Worm (Caenorhabditis elegans) whole organism, L1 larva: ENCODE measurements around the gene nhr-264.
"Not testable (repeated sequence)": the region's sequence is repeated elsewhere in the genome, so short reads cannot be mapped to it uniquely, and the experiment has no call there.

Experiments
- C04F5.9 ChIP-seq: sonication (generic microtip); optimal IDR thresholded peaks from 2 replicates; lab custom pipeline; 2016; ENCODE audit warnings: missing genetic modification characterization, missing compliant biosample characterization
- aly-2 ChIP-seq: fragments of 150-350 bp; optimal IDR thresholded peaks from 2 replicates; lab custom pipeline; 2014; ENCODE audit warnings: missing biosample characterization, missing genetic modification characterization
- ama-1 ChIP-seq: fragments of 150-350 bp; optimal IDR thresholded peaks from 2 replicates; lab custom pipeline; 2014
- blmp-1 ChIP-seq: fragments of 150-350 bp; optimal IDR thresholded peaks from 2 replicates; lab custom pipeline; 2014; ENCODE audit warnings: missing biosample characterization, missing genetic modification characterization
- ceh-63 ChIP-seq: fragments of 200-800 bp; sonication (Bioruptor generic); optimal IDR thresholded peaks from 2 replicates; lab custom pipeline; 2018; ENCODE audit warnings: mild to moderate bottlenecking, missing genetic modification characterization, missing compliant biosample characterization
- ceh-90 ChIP-seq: sonication (generic microtip); optimal IDR thresholded peaks from 2 replicates; lab custom pipeline; 2016; ENCODE audit warnings: missing genetic modification characterization, missing compliant biosample characterization
- dsc-1 ChIP-seq: sonication (generic microtip); optimal IDR thresholded peaks from 2 replicates; lab custom pipeline; 2016; ENCODE audit warnings: mild to moderate bottlenecking, missing genetic modification characterization, missing compliant biosample characterization
- efl-1 ChIP-seq, 4 experiments: fragments of 150-350 bp; optimal IDR thresholded peaks in 3 of 4; peaks in 1 of 4; 1 replicate in 1 of 4; 2 replicates in 3 of 4; lab custom pipeline; 2014; ENCODE audit warnings: missing biosample characterization in 2 of 4, missing genetic modification characterization in 2 of 4, missing genetic modification reagents in 2 of 4
- elt-3 ChIP-seq, 6 experiments: fragments of 150-350 bp in 1 of 6; sonication (generic microtip); optimal IDR thresholded peaks; 2 replicates each; lab custom pipeline; 2017 to 2018; ENCODE audit warnings: missing biosample characterization in 6 of 6, missing genetic modification characterization in 6 of 6, inconsistent platforms in 1 of 6
- fkh-4 ChIP-seq: sonication (generic microtip); optimal IDR thresholded peaks from 2 replicates; lab custom pipeline; 2016; ENCODE audit warnings: missing compliant biosample characterization, missing genetic modification characterization, borderline replicate concordance
- fkh-8 ChIP-seq: sonication (generic microtip); optimal IDR thresholded peaks from 2 replicates; lab custom pipeline; 2016; ENCODE audit warnings: mild to moderate bottlenecking, missing genetic modification characterization, missing compliant biosample characterization
- hlh-4 ChIP-seq: sonication (generic microtip); optimal IDR thresholded peaks from 2 replicates; lab custom pipeline; 2016; ENCODE audit warnings: mild to moderate bottlenecking, missing genetic modification characterization, missing compliant biosample characterization
- mef-2 ChIP-seq: fragments of 150-350 bp; optimal IDR thresholded peaks from 2 replicates; lab custom pipeline; 2014; ENCODE audit warnings: missing biosample characterization, missing genetic modification characterization
- nhr-12 ChIP-seq: sonication (generic microtip); optimal IDR thresholded peaks from 2 replicates; lab custom pipeline; 2017; ENCODE audit warnings: missing biosample characterization, missing genetic modification characterization
- nhr-19 ChIP-seq: fragments of 200-800 bp; sonication (Bioruptor generic); conservative IDR thresholded peaks from 2 replicates; pipeline ENCODE4 v1.3.6; 2022; ENCODE audit warnings: missing genetic modification characterization, missing compliant biosample characterization
- nhr-28 ChIP-seq: fragments of 150-350 bp; optimal IDR thresholded peaks from 2 replicates; lab custom pipeline; 2014; ENCODE audit warnings: missing biosample characterization, missing genetic modification characterization
- nhr-71 ChIP-seq: sonication (generic microtip); optimal IDR thresholded peaks from 2 replicates; lab custom pipeline; 2016; ENCODE audit warnings: mild to moderate bottlenecking, missing genetic modification characterization, moderate library complexity, missing compliant biosample characterization
- nhr-84 ChIP-seq: sonication (generic microtip); optimal IDR thresholded peaks from 2 replicates; lab custom pipeline; 2017; ENCODE audit warnings: missing biosample characterization, missing genetic modification characterization
- rnt-1 ChIP-seq: sonication (generic microtip); optimal IDR thresholded peaks from 2 replicates; lab custom pipeline; 2016; ENCODE audit warnings: mild to moderate bottlenecking, missing genetic modification characterization, moderate library complexity, missing compliant biosample characterization
- swsn-7 ChIP-seq: sonication (generic microtip); optimal IDR thresholded peaks from 2 replicates; lab custom pipeline; 2016; ENCODE audit warnings: missing genetic modification characterization, missing compliant biosample characterization
- unc-86 ChIP-seq: sonication (generic microtip); optimal IDR thresholded peaks from 2 replicates; lab custom pipeline; 2016; ENCODE audit warnings: missing genetic modification characterization, missing compliant biosample characterization
- unc-98 ChIP-seq: fragments of 200-800 bp; sonication (Bioruptor generic); IDR thresholded peaks from 2 replicates; pipeline ENCODE4 v1.3.6; 2022; ENCODE audit warnings: missing genetic modification characterization, missing compliant biosample characterization
- zag-1 ChIP-seq: fragments of 150-350 bp; optimal IDR thresholded peaks from 2 replicates; lab custom pipeline; 2014; ENCODE audit warnings: missing biosample characterization, missing genetic modification characterization

The nhr-264 gene

DNA sequence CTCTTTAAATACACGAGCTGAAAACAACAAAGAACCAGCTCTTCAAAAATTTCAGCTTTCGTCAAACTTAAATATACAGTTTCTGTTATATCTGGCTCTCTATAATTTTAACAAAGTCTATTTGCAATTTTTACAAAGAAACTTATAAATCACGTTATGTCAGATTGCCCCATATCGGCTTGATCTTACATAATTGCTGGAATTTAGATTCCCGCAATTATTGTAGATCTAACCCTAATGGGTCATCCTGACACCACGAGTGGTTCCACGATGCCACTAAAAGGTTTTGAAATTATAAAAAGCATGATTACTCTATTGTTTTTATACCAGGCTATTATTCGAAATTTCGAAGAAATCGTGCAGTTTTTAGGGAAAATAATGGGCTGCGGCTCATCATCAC lies 42.6 kb downstream of the nhr-264 start, which contains the start of gene Y11D7A.8:
Y11D7A.8 (plus strand) TSS at position 301 of the 400 bp plus-strand sequence.
- TF ChIP-seq zag-1 (tag; lab: Kevin White, UChicago) (no peak), efl-1 (optimal IDR thresholded peaks at IDR 0.05; lab: Kevin White, UChicago) (no peak), efl-1 (GFP tag; optimal IDR thresholded peaks at IDR 0.05 in 1 of 2; lab: Kevin White, UChicago) (peak in 1 of 2 experiments; percentile 83)

DNA sequence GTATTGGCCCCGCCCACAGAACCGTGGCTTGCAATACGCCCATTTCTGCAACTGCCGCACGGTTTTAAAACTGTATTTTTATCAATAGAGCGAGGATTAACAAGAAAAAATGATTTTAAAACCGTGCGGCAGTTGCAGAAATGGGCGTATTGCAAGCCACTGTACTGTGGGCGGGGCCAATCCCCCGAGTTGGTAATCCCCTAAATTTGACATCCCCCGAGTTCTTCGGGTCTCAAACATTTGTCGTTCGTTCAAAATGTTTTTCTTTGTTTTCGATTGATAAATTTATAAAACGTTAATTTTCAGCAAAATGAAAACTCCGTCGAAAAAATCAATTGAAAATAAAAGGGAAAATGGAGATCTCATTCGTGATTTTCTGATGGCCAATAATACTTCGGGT lies 44.5 kb downstream of the nhr-264 start, which contains the start of gene Y11D7A.7:
Y11D7A.7 (plus strand) TSS at position 301 of the 400 bp plus-strand sequence.
- TF ChIP-seq fkh-8, mef-2, nhr-71 (tag; lab: Kevin White, UChicago): not testable (repeated sequence)

- TF ChIP-seq rnt-1 (tag; lab: Kevin White, UChicago): no peak
- TF ChIP-seq swsn-7 (tag; lab: Kevin White, UChicago): no peak
- TF ChIP-seq blmp-1 (tag; lab: Kevin White, UChicago): peak; percentile 20
- TF ChIP-seq, all 84 proteins: peak for 1
Observed at ce11 chrIV:9245423-9245822, 48.3 kb downstream of the nhr-264 start, which contains the start of gene Y11D7A.5. Y11D7A.5 (minus strand) TSS chrIV:9245523.

ce11 chrIV:9243670-9244069 lies 50.1 kb downstream of the nhr-264 start, which contains the start of gene rab-28:
rab-28 (minus strand) TSS chrIV:9244012.
- TF ChIP-seq unc-98 (GFP tag; lab: Robert Waterston, UW): no peak
- TF ChIP-seq ama-1 (lab: Kevin White, UChicago): no peak
- TF ChIP-seq nhr-84 (tag; lab: Kevin White, UChicago): no peak
- TF ChIP-seq ceh-90 (tag; lab: Kevin White, UChicago): no peak
- TF ChIP-seq C04F5.9: no peak
- no peak for TF ChIP-seq nhr-19 (GFP tag; lab: Robert Waterston, UW)
- TF ChIP-seq elt-3 (tag; optimal IDR thresholded peaks at IDR 0.05; lab: Kevin White, UChicago): no peak
- TF ChIP-seq unc-86 (tag; lab: Kevin White, UChicago): no peak
- TF ChIP-seq ceh-63 (GFP tag; lab: Kevin White, UChicago): no peak
- no peak for TF ChIP-seq nhr-12 (tag; lab: Kevin White, UChicago)
- no peak for TF ChIP-seq fkh-4
- TF ChIP-seq nhr-28 (tag; lab: Kevin White, UChicago): no peak
- TF ChIP-seq dsc-1 (tag; lab: Kevin White, UChicago): no peak
- TF ChIP-seq zag-1 (tag; lab: Kevin White, UChicago): no peak
- no peak for TF ChIP-seq rnt-1 (tag; lab: Kevin White, UChicago)
- TF ChIP-seq hlh-4 (tag; lab: Kevin White, UChicago): no peak
- TF ChIP-seq aly-2 (tag; lab: Kevin White, UChicago): no peak
